Worm (Caenorhabditis elegans) whole organism, L3 larva: ENCODE data around the gene nsy-1.

Source experiments
- aly-2 ChIP-seq: fragments of 150-350 bp; optimal IDR thresholded peaks from 2 replicates; lab custom pipeline; 2014; ENCODE audit warnings: missing biosample characterization, missing genetic modification characterization
- ceh-16 ChIP-seq: sonication (generic microtip); optimal IDR thresholded peaks from 2 replicates; lab custom pipeline; 2017; ENCODE audit warnings: missing biosample characterization, missing genetic modification characterization
- ceh-82 ChIP-seq: fragments of 150-350 bp; optimal IDR thresholded peaks from 2 replicates; lab custom pipeline; 2014; ENCODE audit warnings: missing biosample characterization, missing genetic modification characterization
- fkh-10 ChIP-seq: sonication (generic microtip); optimal IDR thresholded peaks from 2 replicates; lab custom pipeline; 2017; ENCODE audit warnings: missing biosample characterization, missing genetic modification reagents, missing genetic modification characterization
- lin-15B ChIP-seq: fragments of 150-350 bp; optimal IDR thresholded peaks from 2 replicates; lab custom pipeline; 2014; ENCODE audit warnings: missing biosample characterization, missing genetic modification characterization
- nhr-77 ChIP-seq: fragments of 150-350 bp; optimal IDR thresholded peaks from 2 replicates; lab custom pipeline; 2014; ENCODE audit warnings: missing biosample characterization, missing genetic modification characterization
- sea-2 ChIP-seq: fragments of 150-350 bp; sonication (generic microtip); optimal IDR thresholded peaks from 4 replicates; lab custom pipeline; 2014; ENCODE audit warnings: missing biosample characterization, missing genetic modification reagents, missing genetic modification characterization

DNA sequence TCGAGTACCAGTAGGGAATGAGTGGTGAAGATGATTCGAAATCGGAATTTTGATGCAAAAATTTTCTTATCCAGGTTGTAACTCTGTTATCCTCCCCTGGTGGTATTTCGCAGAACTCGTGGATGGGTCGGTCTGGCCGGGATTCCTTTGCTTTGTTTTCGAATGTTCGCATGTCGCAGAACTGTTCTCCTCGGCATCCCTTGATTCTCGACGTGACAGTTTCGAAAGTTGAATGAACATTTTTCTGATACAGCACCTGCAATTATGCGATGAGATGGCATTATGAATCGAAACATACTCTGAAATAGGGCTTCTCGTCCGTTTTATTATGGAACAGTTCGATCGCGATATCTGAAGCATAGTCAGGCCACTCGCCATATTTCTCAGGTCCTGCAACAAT lies 33.7 kb downstream of the nsy-1 start:
- TF ChIP-seq nhr-77 (tag; lab: Kevin White, UChicago) (no peak), lin-15B (tag; lab: Kevin White, UChicago) (no peak), ceh-16 (tag; lab: Kevin White, UChicago) (no peak), sea-2 (GFP tag; lab: Kevin White, UChicago) (no peak), ceh-82 (no peak), fkh-10 (no peak), aly-2 (tag; lab: Kevin White, UChicago) (no peak)
